Fruit fly (Drosophila melanogaster): Measurements from ENCODE around the gene CG12594.

DNA sequence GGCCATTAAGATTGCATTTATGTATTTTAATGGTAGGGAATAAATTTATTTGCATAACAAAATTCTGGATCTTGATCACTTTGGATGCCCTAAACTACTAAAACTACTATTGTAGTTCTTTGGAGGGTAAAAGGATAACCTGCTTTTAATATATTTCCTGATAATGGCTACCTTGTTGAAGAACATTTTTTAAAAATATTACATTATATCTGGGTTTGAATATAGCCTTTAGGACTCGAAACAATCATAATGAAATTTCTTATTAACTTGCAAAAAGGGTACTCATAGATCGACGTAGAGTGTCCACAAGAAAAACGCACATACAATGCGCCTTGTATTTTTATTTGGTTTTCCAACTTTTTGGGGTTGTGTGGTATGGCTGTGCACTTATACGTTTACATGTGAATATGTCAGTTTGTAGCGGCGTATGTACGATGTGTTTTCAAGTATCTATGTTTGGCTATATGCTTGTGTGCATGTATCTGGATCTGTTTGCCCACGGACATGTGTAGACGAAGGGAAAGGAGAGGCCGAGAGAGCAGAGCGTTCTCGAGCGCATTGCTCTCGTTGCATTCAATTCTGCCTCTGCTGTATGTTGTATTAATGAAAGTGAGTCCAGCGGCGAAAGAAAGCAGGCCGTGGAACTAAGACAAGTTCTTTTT is 58.0 kb downstream of the CG12594 start:
- TF ChIP-seq cnc (optimal IDR thresholded peaks at IDR 0.05): no peak
- no peak for TF ChIP-seq CG7101 (tag; optimal IDR thresholded peaks at IDR 0.05)
- peak; percentile 9 for TF ChIP-seq toe (GFP tag; optimal IDR thresholded peaks at IDR 0.05)
- TF ChIP-seq kay (GFP tag; ENCODE audit: borderline replicate concordance): peak; percentile 85
- peak; percentile 14 for TF ChIP-seq CG33017 (tag; optimal IDR thresholded peaks at IDR 0.05)
- TF ChIP-seq CG7045 (GFP tag; optimal IDR thresholded peaks at IDR 0.05): no peak
- TF ChIP-seq Mnt (GFP tag; optimal IDR thresholded peaks at IDR 0.05): no peak
- no peak for TF ChIP-seq Hr96 (GFP tag; optimal IDR thresholded peaks at IDR 0.05)
